Fruit fly (Drosophila melanogaster): Measurements from ENCODE around the gene CG1662.

Gene CG1662

dm6 chrX:13387373-13387850 lies at the start of gene CG1662, which contains the start of gene Ype:
CG1662 (plus strand) TSS chrX:13387563.
Ype (minus strand) TSS chrX:13387417.
- TF ChIP-seq CG17801 (GFP tag; optimal IDR thresholded peaks at IDR 0.05; ENCODE audit: partially characterized antibody), result peak; percentile 71

- no peak for TF ChIP-seq CG17801 (GFP tag; optimal IDR thresholded peaks at IDR 0.05; ENCODE audit: partially characterized antibody)
These were observed 49.2 kb upstream of the CG1662 start, which contains the start of gene CG15747 for dm6 chrX:13338113-13338512. CG15747 (plus strand) TSS chrX:13338318.

dm6 chrX:13345327-13345726 lies 42.0 kb upstream of the CG1662 start:
- no peak for TF ChIP-seq CG17801 (GFP tag; optimal IDR thresholded peaks at IDR 0.05; ENCODE audit: partially characterized antibody)

dm6 chrX:13346998-13347397 lies 40.4 kb upstream of the CG1662 start:
- TF ChIP-seq CG17801 (GFP tag; optimal IDR thresholded peaks at IDR 0.05; ENCODE audit: partially characterized antibody), result no peak

dm6 chrX:13358240-13358799 lies 29.0 kb upstream of the CG1662 start:
- no peak for TF ChIP-seq CG17801 (GFP tag; optimal IDR thresholded peaks at IDR 0.05; ENCODE audit: partially characterized antibody)

- TF ChIP-seq CG17801 (GFP tag; optimal IDR thresholded peaks at IDR 0.05; ENCODE audit: partially characterized antibody), result no peak
These were observed 28.4 kb upstream of the CG1662 start, which contains the start of gene Syt12 for dm6 chrX:13358948-13359347. Syt12 (plus strand) TSS chrX:13359248.

dm6 chrX:13368149-13368548 lies 19.2 kb upstream of the CG1662 start, which contains the start of gene dmrt11E:
dmrt11E (plus strand) TSS chrX:13368191.
- no peak for TF ChIP-seq CG17801 (GFP tag; optimal IDR thresholded peaks at IDR 0.05; ENCODE audit: partially characterized antibody)

dm6 chrX:13369438-13369837 lies 17.9 kb upstream of the CG1662 start:
- TF ChIP-seq CG17801 (GFP tag; optimal IDR thresholded peaks at IDR 0.05; ENCODE audit: partially characterized antibody), result no peak

dm6 chrX:13370306-13370705 lies 17.1 kb upstream of the CG1662 start, which contains the start of gene CG1640:
CG1640 (plus strand) TSS chrX:13370606.
- TF ChIP-seq CG17801 (GFP tag; optimal IDR thresholded peaks at IDR 0.05; ENCODE audit: partially characterized antibody), result no peak

- TF ChIP-seq CG17801 (GFP tag; optimal IDR thresholded peaks at IDR 0.05; ENCODE audit: partially characterized antibody), result peak; percentile 55
These were observed 16.3 kb upstream of the CG1662 start for dm6 chrX:13370826-13371703.

- no peak for TF ChIP-seq CG17801 (GFP tag; optimal IDR thresholded peaks at IDR 0.05; ENCODE audit: partially characterized antibody)
These were observed 15.7 kb upstream of the CG1662 start for dm6 chrX:13371704-13372049.

- TF ChIP-seq CG17801 (GFP tag; optimal IDR thresholded peaks at IDR 0.05; ENCODE audit: partially characterized antibody), result no peak
These were observed 14.9 kb upstream of the CG1662 start for dm6 chrX:13372512-13372911.

- peak; percentile 48 for TF ChIP-seq CG17801 (GFP tag; optimal IDR thresholded peaks at IDR 0.05; ENCODE audit: partially characterized antibody)
These were observed 13.9 kb upstream of the CG1662 start for dm6 chrX:13373239-13374153.

- no peak for TF ChIP-seq CG17801 (GFP tag; optimal IDR thresholded peaks at IDR 0.05; ENCODE audit: partially characterized antibody)
These were observed 13.2 kb upstream of the CG1662 start for dm6 chrX:13374154-13374536.

dm6 chrX:13374979-13375378 lies 12.4 kb upstream of the CG1662 start:
- no peak for TF ChIP-seq CG17801 (GFP tag; optimal IDR thresholded peaks at IDR 0.05; ENCODE audit: partially characterized antibody)

Measured in ovary, adult (tissue).